Worm (Caenorhabditis elegans) whole organism, young adult: Measurements from ENCODE around the gene T27E7.1.
A peak's percentile ranks its signal among the peaks of the same experiment; 100 is the strongest.

Experiments used
- B0019.2 ChIP-seq: fragments of 200-800 bp; sonication (Bioruptor generic); conservative IDR thresholded peaks from 2 replicates; pipeline ENCODE4 v1.3.6; 2022; ENCODE audit warnings: missing genetic modification reagents, missing genetic modification characterization, missing compliant biosample characterization
- B0035.1 ChIP-seq: sonication (generic microtip); optimal IDR thresholded peaks from 2 replicates; lab custom pipeline; 2016; ENCODE audit warnings: missing genetic modification characterization, mild to moderate bottlenecking, missing compliant biosample characterization, missing genotype, missing genetic modification reagents
- B0336.3 ChIP-seq: fragments of 200-800 bp; sonication (Bioruptor generic); IDR thresholded peaks from 2 replicates; pipeline ENCODE4 v1.3.6; 2022; ENCODE audit warnings: missing genetic modification characterization, missing compliant biosample characterization
- C17E4.6 ChIP-seq: fragments of 200-800 bp; sonication (Bioruptor generic); IDR thresholded peaks from 2 replicates; pipeline ENCODE4 v1.3.6; 2022; ENCODE audit warnings: missing genetic modification reagents, missing genetic modification characterization, missing compliant biosample characterization
- F49E8.2 ChIP-seq: sonication (generic microtip); optimal IDR thresholded peaks from 3 replicates; lab custom pipeline; 2017; ENCODE audit warnings: missing genetic modification characterization, mild to moderate bottlenecking, missing compliant biosample characterization, antibody characterized with exemption, moderate library complexity; ENCODE audit not compliant: insufficient read depth
- T26A5.8 ChIP-seq: sonication (generic microtip); optimal IDR thresholded peaks from 2 replicates; lab custom pipeline; 2016; ENCODE audit warnings: missing genetic modification characterization, missing compliant biosample characterization
- Y53G8AR.9 ChIP-seq: fragments of 200-800 bp; sonication (Bioruptor generic); conservative IDR thresholded peaks from 2 replicates; pipeline ENCODE4 v1.3.6; 2022; ENCODE audit warnings: missing genetic modification reagents, missing genetic modification characterization, missing compliant biosample characterization
- Y56A3A.18 ChIP-seq: fragments of 200-800 bp; sonication (Bioruptor generic); IDR thresholded peaks from 2 replicates; pipeline ENCODE4 v1.3.6; 2022; ENCODE audit warnings: missing genetic modification reagents, missing genetic modification characterization, missing compliant biosample characterization
- athp-1 ChIP-seq: sonication (generic microtip); optimal IDR thresholded peaks from 2 replicates; lab custom pipeline; 2017; ENCODE audit warnings: mild to moderate bottlenecking, missing genetic modification characterization, missing compliant biosample characterization
- attf-6 ChIP-seq: fragments of 200-800 bp; sonication (Bioruptor generic); IDR thresholded peaks from 2 replicates; pipeline ENCODE4 v1.3.6; 2022; ENCODE audit warnings: missing genetic modification reagents, missing genetic modification characterization, missing compliant biosample characterization
- cebp-2 ChIP-seq: fragments of 200-800 bp; sonication (Bioruptor generic); IDR thresholded peaks from 2 replicates; pipeline ENCODE4 v1.3.6; 2022; ENCODE audit warnings: missing genetic modification characterization, missing compliant biosample characterization
- ceh-91 ChIP-seq: fragments of 200-800 bp; sonication (Bioruptor generic); IDR thresholded peaks from 2 replicates; pipeline ENCODE4 v1.3.6; 2022; ENCODE audit warnings: missing genetic modification reagents, missing genetic modification characterization, missing compliant biosample characterization
- die-1 ChIP-seq: sonication (generic microtip); optimal IDR thresholded peaks from 2 replicates; lab custom pipeline; 2016; ENCODE audit warnings: missing genotype, mild to moderate bottlenecking, missing genetic modification characterization, missing compliant biosample characterization
- dox-1 ChIP-seq: fragments of 200-800 bp; sonication (Bioruptor generic); IDR thresholded peaks from 2 replicates; pipeline ENCODE4 v1.3.6; 2022; ENCODE audit warnings: missing genetic modification reagents, missing genetic modification characterization, missing compliant biosample characterization
- fkh-3 ChIP-seq: sonication (generic microtip); optimal IDR thresholded peaks from 2 replicates; lab custom pipeline; 2016; ENCODE audit warnings: mild to moderate bottlenecking, missing genetic modification characterization, missing compliant biosample characterization
- hmg-1.2 ChIP-seq: fragments of 200-800 bp; sonication (Bioruptor generic); IDR thresholded peaks from 2 replicates; pipeline ENCODE4 v1.3.6; 2022; ENCODE audit warnings: missing genetic modification reagents, missing genetic modification characterization, missing compliant biosample characterization
- lin-26 ChIP-seq: fragments of 200-800 bp; sonication (Bioruptor generic); IDR thresholded peaks from 2 replicates; pipeline ENCODE4 v1.3.6; 2022; ENCODE audit warnings: missing genetic modification reagents, missing genetic modification characterization, missing compliant biosample characterization
- lin-35 ChIP-seq, 3 experiments: fragments of 150-350 bp in 2 of 3; sonication (generic microtip) in 1 of 3; optimal IDR thresholded peaks; 2 replicates each; lab custom pipeline; 2014 to 2018; ENCODE audit warnings: missing biosample characterization in 3 of 3, missing genetic modification characterization in 3 of 3, missing genetic modification reagents in 3 of 3
- lin-54 ChIP-seq: fragments of 200-800 bp; sonication (Bioruptor generic); optimal IDR thresholded peaks from 2 replicates; lab custom pipeline; 2018; ENCODE audit warnings: mild to moderate bottlenecking, missing genetic modification characterization, missing compliant biosample characterization
- lsl-1 ChIP-seq: fragments of 200-800 bp; sonication (Bioruptor generic); optimal IDR thresholded peaks from 2 replicates; lab custom pipeline; 2018; ENCODE audit warnings: mild to moderate bottlenecking, missing genetic modification characterization, moderate library complexity, missing compliant biosample characterization
- madf-3 ChIP-seq: fragments of 200-800 bp; sonication (Bioruptor generic); IDR thresholded peaks from 2 replicates; pipeline ENCODE4 v1.3.6; 2022; ENCODE audit warnings: missing genetic modification reagents, missing genetic modification characterization, missing compliant biosample characterization
- madf-6 ChIP-seq: fragments of 200-800 bp; sonication (Bioruptor generic); IDR thresholded peaks from 2 replicates; pipeline ENCODE4 v1.3.6; 2022; ENCODE audit warnings: missing genetic modification reagents, missing genetic modification characterization, missing compliant biosample characterization
- madf-8 ChIP-seq: fragments of 200-800 bp; sonication (Bioruptor generic); conservative IDR thresholded peaks from 2 replicates; pipeline ENCODE4 v1.3.6; 2022; ENCODE audit warnings: missing genetic modification reagents, missing genetic modification characterization, missing compliant biosample characterization
- mcd-1 ChIP-seq: fragments of 200-800 bp; sonication (Bioruptor generic); IDR thresholded peaks from 2 replicates; pipeline ENCODE4 v1.3.6; 2022; ENCODE audit warnings: missing genetic modification reagents, missing genetic modification characterization, missing compliant biosample characterization
- mxl-1 ChIP-seq: sonication (generic microtip); optimal IDR thresholded peaks from 2 replicates; lab custom pipeline; 2016; ENCODE audit warnings: missing genetic modification characterization, missing compliant biosample characterization
- nfya-1 ChIP-seq: sonication (generic microtip); optimal IDR thresholded peaks from 2 replicates; lab custom pipeline; 2017; ENCODE audit warnings: antibody characterized with exemption, missing compliant biosample characterization, missing genetic modification characterization, borderline replicate concordance; ENCODE audit not compliant: insufficient read depth
- nfya-2 ChIP-seq: fragments of 200-800 bp; sonication (Bioruptor generic); IDR thresholded peaks from 2 replicates; pipeline ENCODE4 v1.3.6; 2022; ENCODE audit warnings: missing genetic modification reagents, missing genetic modification characterization, missing compliant biosample characterization
- nfyb-1 ChIP-seq: fragments of 200-800 bp; sonication (Bioruptor generic); IDR thresholded peaks from 2 replicates; pipeline ENCODE4 v1.3.6; 2022; ENCODE audit warnings: missing genetic modification reagents, missing genetic modification characterization, missing compliant biosample characterization
- rcor-1 ChIP-seq: fragments of 200-800 bp; sonication (Bioruptor generic); IDR thresholded peaks from 2 replicates; pipeline ENCODE4 v1.3.6; 2022; ENCODE audit warnings: missing genetic modification reagents, missing genetic modification characterization, missing compliant biosample characterization
- rpc-1 ChIP-seq, 2 experiments: fragments of 150-350 bp in 1 of 2; sonication (generic microtip) in 1 of 2; optimal IDR thresholded peaks; 2 replicates each; lab custom pipeline; 2014 to 2018; ENCODE audit warnings: missing biosample characterization in 1 of 2, missing genetic modification characterization in 1 of 2, missing genetic modification reagents in 1 of 2, missing genotype in 1 of 2
- snpc-1.1 ChIP-seq: sonication (generic microtip); optimal IDR thresholded peaks from 2 replicates; lab custom pipeline; 2017; ENCODE audit warnings: missing genetic modification characterization, mild to moderate bottlenecking, missing compliant biosample characterization, antibody characterized with exemption, moderate library complexity, missing genotype, missing genetic modification reagents; ENCODE audit not compliant: insufficient read depth
- snpc-1.3 ChIP-seq: sonication (generic microtip); optimal IDR thresholded peaks from 2 replicates; lab custom pipeline; 2017; ENCODE audit warnings: missing genetic modification characterization, mild to moderate bottlenecking, missing compliant biosample characterization, antibody characterized with exemption, moderate library complexity, missing genotype, missing genetic modification reagents; ENCODE audit not compliant: insufficient read depth
- snpc-3.4 ChIP-seq: sonication (generic microtip); optimal IDR thresholded peaks from 2 replicates; lab custom pipeline; 2017; ENCODE audit warnings: missing genetic modification characterization, mild to moderate bottlenecking, missing compliant biosample characterization, antibody characterized with exemption, moderate library complexity, missing genotype, missing genetic modification reagents
- snpc-4 ChIP-seq, 5 experiments: fragments of 150-350 bp in 1 of 5; sonication (generic microtip) in 4 of 5; optimal IDR thresholded peaks; 2 replicates each; lab custom pipeline; 2014 to 2018; ENCODE audit warnings: missing genetic modification characterization in 5 of 5, missing biosample characterization in 3 of 5, antibody characterized with exemption in 2 of 5, mild to moderate bottlenecking in 2 of 5, missing compliant biosample characterization in 2 of 5, missing genotype in 2 of 5, moderate library complexity in 2 of 5, missing genetic modification reagents in 1 of 5
- tbp1 ChIP-seq: fragments of 200-800 bp; sonication (Bioruptor generic); optimal IDR thresholded peaks from 2 replicates; lab custom pipeline; 2018; ENCODE audit warnings: mild to moderate bottlenecking, missing genetic modification characterization, missing compliant biosample characterization
- tbx-9 ChIP-seq: sonication (generic microtip); optimal IDR thresholded peaks from 2 replicates; lab custom pipeline; 2016; ENCODE audit warnings: borderline replicate concordance, missing genetic modification characterization, inconsistent platforms, missing compliant biosample characterization
- xnd-1 ChIP-seq: sonication (generic microtip); optimal IDR thresholded peaks from 2 replicates; lab custom pipeline; 2016; ENCODE audit warnings: missing genotype, missing genetic modification reagents, missing genetic modification characterization, missing compliant biosample characterization
- ztf-25 ChIP-seq: fragments of 200-800 bp; sonication (Bioruptor generic); IDR thresholded peaks from 2 replicates; pipeline ENCODE4 v1.3.6; 2022; ENCODE audit warnings: missing genetic modification reagents, missing genetic modification characterization, missing compliant biosample characterization
- ztf-28 ChIP-seq: fragments of 200-800 bp; sonication (Bioruptor generic); IDR thresholded peaks from 2 replicates; pipeline ENCODE4 v1.3.6; 2022; ENCODE audit warnings: missing genetic modification reagents, missing genetic modification characterization, missing compliant biosample characterization

Gene T27E7.1

ce11 chrIV:14515162-14515561, 4.4 kb upstream of the T27E7.1 start:
- TF ChIP-seq lin-26 (no peak), lin-35 (GFP tag; optimal IDR thresholded peaks at IDR 0.05; lab: Kevin White, UChicago) (no peak), athp-1 (tag; lab: Kevin White, UChicago) (no peak), T26A5.8 (no peak), ceh-91 (no peak), tbx-9 (tag; lab: Kevin White, UChicago) (no peak), rpc-1 (optimal IDR thresholded peaks at IDR 0.05; lab: Kevin White, UChicago) (no peak), rpc-1 (tag; optimal IDR thresholded peaks at IDR 0.05; lab: Kevin White, UChicago) (peak; percentile 37), mxl-1 (tag; lab: Kevin White, UChicago) (no peak), die-1 (tag; lab: Kevin White, UChicago) (no peak), attf-6 (GFP tag; lab: Robert Waterston, UW) (0 out of 2 replicates have a peak, but pooled peaks have one; percentile 12), fkh-3 (tag; lab: Kevin White, UChicago) (no peak), hmg-1.2 (GFP tag; lab: Robert Waterston, UW) (no peak), snpc-4 (GFP tag; optimal IDR thresholded peaks at IDR 0.05; lab: Kevin White, UChicago) (no peak), snpc-4 (tag; optimal IDR thresholded peaks at IDR 0.05; lab: Kevin White, UChicago) (peak in 1 of 4 experiments; percentile 74), nfyb-1 (no peak), lin-54 (no peak), cebp-2 (GFP tag; lab: Robert Waterston, UW) (0 out of 2 replicates have a peak, but pooled peaks have one; percentile 49)

DNA sequence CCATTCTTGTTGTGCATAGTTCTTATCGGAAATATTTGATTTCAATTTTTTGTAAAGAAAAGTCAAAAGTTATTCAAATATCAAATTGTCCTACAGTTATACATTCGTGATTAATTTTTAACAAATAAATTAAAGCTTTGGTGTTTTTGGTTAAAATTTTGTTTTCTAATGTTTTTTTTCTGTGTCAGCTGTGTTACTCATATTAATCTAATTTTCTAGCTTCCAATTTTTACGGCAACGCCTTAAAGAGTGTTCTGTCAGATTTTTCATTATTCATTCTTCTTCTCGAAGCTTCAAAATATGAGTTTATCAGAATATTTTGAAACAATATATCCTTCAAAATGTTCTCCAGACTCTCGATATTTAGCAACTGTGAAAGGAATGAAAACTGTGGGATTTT, 4.0 kb downstream of the T27E7.1 start, which contains the start of gene srh-63:
Gene srh-63 (plus strand): TSS at position 301 of the 400 bp plus-strand sequence.
- TF ChIP-seq mxl-1 (tag; lab: Kevin White, UChicago) (no peak), Y56A3A.18 (no peak), B0035.1 (tag; lab: Kevin White, UChicago) (no peak), lsl-1 (no peak), attf-6 (GFP tag; lab: Robert Waterston, UW) (no peak), nfya-1 (tag; lab: Kevin White, UChicago) (no peak)
- TF ChIP-seq, all 124 proteins: peak for 0

DNA sequence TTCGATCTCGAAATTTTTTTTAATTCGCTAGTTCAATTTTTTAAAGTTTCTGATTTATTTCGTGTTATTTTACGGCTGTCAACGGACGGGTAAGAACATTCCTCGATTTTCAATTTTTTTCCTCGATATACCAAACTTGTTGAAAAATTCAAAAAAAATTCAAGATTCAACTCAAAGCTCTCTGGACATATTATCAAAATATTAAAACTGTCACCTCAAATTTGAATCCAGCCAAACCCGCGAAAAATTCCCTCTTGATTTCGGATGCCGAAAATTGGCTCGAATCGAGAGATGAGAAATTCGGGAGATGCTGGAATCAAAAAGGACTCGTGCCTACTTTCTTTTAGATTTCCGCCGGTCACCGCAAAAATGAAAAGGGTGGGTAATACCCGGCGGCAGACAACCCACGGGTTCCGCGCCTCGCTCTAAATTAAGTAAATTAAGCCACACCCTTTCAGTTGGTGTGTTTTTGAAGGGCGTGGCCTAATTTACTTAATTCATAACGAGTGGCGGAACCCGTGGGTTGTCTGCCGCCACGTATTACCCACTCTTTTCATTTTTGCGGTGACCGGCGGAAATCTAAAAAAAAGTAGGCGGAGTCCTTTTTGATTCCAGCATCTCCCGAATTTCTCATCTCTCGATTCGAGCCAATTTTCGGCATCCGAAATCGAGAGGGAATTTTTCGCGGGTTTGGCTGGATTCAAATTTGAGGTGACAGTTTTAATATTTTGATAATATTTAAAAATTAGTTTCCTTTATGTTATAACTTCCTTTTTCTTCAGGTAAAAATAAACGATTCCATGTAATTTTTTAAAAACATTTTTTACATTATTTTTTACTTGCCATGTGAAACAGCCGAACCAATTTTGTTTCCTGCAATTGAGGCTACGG, 6.0 kb downstream of the T27E7.1 start:
- TF ChIP-seq B0019.2 (GFP tag; lab: Robert Waterston, UW) (peak; percentile 39; the same call in 1 of the 2 replicates), ztf-28 (GFP tag; lab: Robert Waterston, UW) (peak; percentile 82; the same call in 1 of the 2 replicates), madf-8 (GFP tag; lab: Robert Waterston, UW) (peak; percentile 57), Y56A3A.18 (peak; percentile 72), nfyb-1 (peak; percentile 77), madf-3 (GFP tag; lab: Robert Waterston, UW) (peak; percentile 75; the same call in 1 of the 2 replicates), tbp1 (GFP tag; lab: Kevin White, UChicago) (peak; percentile 68), ztf-25 (GFP tag; lab: Robert Waterston, UW) (0 out of 2 replicates have a peak, but pooled peaks have one; percentile 25), ceh-91 (peak; percentile 62; the same call in 1 of the 2 replicates), snpc-4 (GFP tag; optimal IDR thresholded peaks at IDR 0.05; lab: Kevin White, UChicago) (peak; percentile 91), snpc-4 (tag; optimal IDR thresholded peaks at IDR 0.05; lab: Kevin White, UChicago) (peak; percentile 93 to 99 (median 94)), snpc-1.1 (tag; lab: Kevin White, UChicago) (peak; percentile 81), nfya-2 (GFP tag; lab: Robert Waterston, UW) (0 out of 2 replicates have a peak, but pooled peaks have one; percentile 55), dox-1 (peak; percentile 86), snpc-3.4 (tag; lab: Kevin White, UChicago) (peak; percentile 16), mcd-1 (GFP tag; lab: Robert Waterston, UW) (peak; percentile 66), C17E4.6 (GFP tag; lab: Robert Waterston, UW) (peak; percentile 73; the same call in 1 of the 2 replicates), cebp-2 (GFP tag; lab: Robert Waterston, UW) (peak; percentile 91; the same call in 1 of the 2 replicates), Y53G8AR.9 (GFP tag; lab: Robert Waterston, UW) (peak; percentile 86), madf-6 (GFP tag; lab: Robert Waterston, UW) (peak; percentile 88), F49E8.2 (tag; lab: Kevin White, UChicago) (peak; percentile 18), B0336.3 (GFP tag; lab: Robert Waterston, UW) (peak; percentile 52; the same call in 1 of the 2 replicates), snpc-1.3 (tag; lab: Kevin White, UChicago) (peak; percentile 8), rcor-1 (GFP tag; lab: Robert Waterston, UW) (peak; percentile 88), xnd-1 (peak; percentile 33)
